Worm (Caenorhabditis elegans): ENCODE data around the gene B0454.8.

- no peak for TF ChIP-seq snpc-4 (tag; optimal IDR thresholded peaks at IDR 0.05)
- TF ChIP-seq hmg-1.1 (GFP tag; IDR thresholded peaks at IDR 0.05) = peak; percentile 75
- no peak for TF ChIP-seq zag-1 (tag; optimal IDR thresholded peaks at IDR 0.05)
- no peak for TF ChIP-seq nhr-111 (GFP tag; optimal IDR thresholded peaks at IDR 0.05)
- TF ChIP-seq ama-1 (optimal IDR thresholded peaks at IDR 0.05) = no peak
- TF ChIP-seq nhr-25 (tag; optimal IDR thresholded peaks at IDR 0.05; ENCODE audit: borderline replicate concordance, insufficient read depth) = no peak
- no peak for TF ChIP-seq mep-1 (tag; optimal IDR thresholded peaks at IDR 0.05)
- TF ChIP-seq aly-2 (tag; optimal IDR thresholded peaks at IDR 0.05) = no peak
- no peak for TF ChIP-seq duxl-1 (tag; optimal IDR thresholded peaks at IDR 0.05; ENCODE audit: poor library complexity)
- no peak for TF ChIP-seq saeg-2 (GFP tag; IDR thresholded peaks at IDR 0.05)
These were observed 12.3 kb upstream of the B0454.8 start for ce11 chrII:3055531-3055930.

Measured in whole organism, L4 larva.